Worm (Caenorhabditis elegans) whole organism, young adult: ENCODE results near the gene fbxb-112.

Experiments
- F10E7.11 ChIP-seq: sonication (generic microtip); optimal IDR thresholded peaks from 2 replicates; lab custom pipeline; 2017; ENCODE audit warnings: mild to moderate bottlenecking, missing genetic modification characterization, moderate library complexity, missing compliant biosample characterization
- F23B12.7 ChIP-seq: sonication (generic microtip); optimal IDR thresholded peaks from 2 replicates; lab custom pipeline; 2017; ENCODE audit warnings: missing genetic modification characterization, mild to moderate bottlenecking, missing compliant biosample characterization, antibody characterized with exemption, moderate library complexity; ENCODE audit not compliant: insufficient read depth
- F49E8.2 ChIP-seq: sonication (generic microtip); optimal IDR thresholded peaks from 3 replicates; lab custom pipeline; 2017; ENCODE audit warnings: missing genetic modification characterization, mild to moderate bottlenecking, missing compliant biosample characterization, antibody characterized with exemption, moderate library complexity; ENCODE audit not compliant: insufficient read depth
- T07F8.4 ChIP-seq: sonication (generic microtip); optimal IDR thresholded peaks from 2 replicates; lab custom pipeline; 2016; ENCODE audit warnings: mild to moderate bottlenecking, missing genetic modification characterization, moderate library complexity, missing compliant biosample characterization
- Y53F4B.3 ChIP-seq: fragments of 200-800 bp; sonication (Bioruptor generic); IDR thresholded peaks from 2 replicates; pipeline ENCODE4 v1.3.6; 2022; ENCODE audit warnings: missing genetic modification reagents, missing genetic modification characterization, missing compliant biosample characterization
- Y53G8AR.9 ChIP-seq: fragments of 200-800 bp; sonication (Bioruptor generic); conservative IDR thresholded peaks from 2 replicates; pipeline ENCODE4 v1.3.6; 2022; ENCODE audit warnings: missing genetic modification reagents, missing genetic modification characterization, missing compliant biosample characterization
- Y67H2A.10 ChIP-seq: fragments of 200-800 bp; sonication (Bioruptor generic); conservative IDR thresholded peaks from 2 replicates; pipeline ENCODE4 v1.3.6; 2022; ENCODE audit warnings: missing genetic modification reagents, missing genetic modification characterization, missing compliant biosample characterization
- akir-1 ChIP-seq: fragments of 200-800 bp; sonication (Bioruptor generic); optimal IDR thresholded peaks from 2 replicates; lab custom pipeline; 2018; ENCODE audit warnings: mild to moderate bottlenecking, missing genetic modification characterization, moderate library complexity, missing compliant biosample characterization
- ama-1 ChIP-seq, 3 experiments: fragments of 150-350 bp in 1 of 3; sonication (generic microtip) in 2 of 3; optimal IDR thresholded peaks; 2 replicates each; lab custom pipeline; 2014 to 2018; ENCODE audit warnings: missing biosample characterization in 2 of 3, missing genetic modification characterization in 2 of 3, missing genetic modification reagents in 2 of 3
- aptf-3 ChIP-seq: fragments of 200-800 bp; sonication (Bioruptor generic); IDR thresholded peaks from 2 replicates; pipeline ENCODE4 v1.3.6; 2022; ENCODE audit warnings: missing genetic modification characterization, missing compliant biosample characterization
- attf-3 ChIP-seq: fragments of 200-800 bp; sonication (Bioruptor generic); conservative IDR thresholded peaks from 2 replicates; pipeline ENCODE4 v1.3.6; 2022; ENCODE audit warnings: missing genetic modification reagents, missing genetic modification characterization, missing compliant biosample characterization
- attf-5 ChIP-seq: fragments of 200-800 bp; sonication (Bioruptor generic); optimal IDR thresholded peaks from 2 replicates; lab custom pipeline; 2018; ENCODE audit warnings: mild to moderate bottlenecking, missing genetic modification characterization, missing compliant biosample characterization
- cebp-2 ChIP-seq: fragments of 200-800 bp; sonication (Bioruptor generic); IDR thresholded peaks from 2 replicates; pipeline ENCODE4 v1.3.6; 2022; ENCODE audit warnings: missing genetic modification characterization, missing compliant biosample characterization
- ceh-40 ChIP-seq: fragments of 200-800 bp; sonication (Bioruptor generic); IDR thresholded peaks from 2 replicates; pipeline ENCODE4 v1.3.6; 2022; ENCODE audit warnings: missing genetic modification characterization, missing compliant biosample characterization
- ceh-58 ChIP-seq: fragments of 200-800 bp; sonication (Bioruptor generic); IDR thresholded peaks from 2 replicates; pipeline ENCODE4 v1.3.6; 2022; ENCODE audit warnings: missing genetic modification characterization, missing compliant biosample characterization
- chd-7 ChIP-seq: sonication (generic microtip); optimal IDR thresholded peaks from 2 replicates; lab custom pipeline; 2016; ENCODE audit warnings: mild to moderate bottlenecking, missing genetic modification characterization, moderate library complexity, missing compliant biosample characterization
- die-1 ChIP-seq: sonication (generic microtip); optimal IDR thresholded peaks from 2 replicates; lab custom pipeline; 2016; ENCODE audit warnings: missing genotype, mild to moderate bottlenecking, missing genetic modification characterization, missing compliant biosample characterization
- dpl-1 ChIP-seq: fragments of 150-350 bp; optimal IDR thresholded peaks from 2 replicates; lab custom pipeline; 2014; ENCODE audit warnings: missing biosample characterization, missing genetic modification reagents, missing genetic modification characterization
- egl-44 ChIP-seq: fragments of 200-800 bp; sonication (Bioruptor generic); IDR thresholded peaks from 2 replicates; pipeline ENCODE4 v1.3.6; 2022; ENCODE audit warnings: missing genetic modification reagents, missing genetic modification characterization, missing compliant biosample characterization
- ekl-4 ChIP-seq: fragments of 200-800 bp; sonication (Bioruptor generic); IDR thresholded peaks from 2 replicates; pipeline ENCODE4 v1.3.6; 2022; ENCODE audit warnings: missing genetic modification reagents, missing genetic modification characterization, missing compliant biosample characterization
- ets-4 ChIP-seq: fragments of 200-800 bp; sonication (Bioruptor generic); optimal IDR thresholded peaks from 2 replicates; lab custom pipeline; 2018; ENCODE audit warnings: mild to moderate bottlenecking, missing genetic modification characterization, missing compliant biosample characterization
- gei-17 ChIP-seq: fragments of 200-800 bp; sonication (Bioruptor generic); optimal IDR thresholded peaks from 2 replicates; lab custom pipeline; 2018; ENCODE audit warnings: mild to moderate bottlenecking, missing genetic modification characterization, missing compliant biosample characterization
- him-1 ChIP-seq: sonication (generic microtip); optimal IDR thresholded peaks from 2 replicates; lab custom pipeline; 2016; ENCODE audit warnings: missing genotype, missing genetic modification reagents, missing genetic modification characterization, missing compliant biosample characterization
- hlh-26 ChIP-seq: fragments of 200-800 bp; sonication (Bioruptor generic); conservative IDR thresholded peaks from 2 replicates; pipeline ENCODE4 v1.3.6; 2022; ENCODE audit warnings: missing genetic modification reagents, missing genetic modification characterization, missing compliant biosample characterization
- hmg-20 ChIP-seq: fragments of 200-800 bp; sonication (Bioruptor generic); IDR thresholded peaks from 2 replicates; pipeline ENCODE4 v1.3.6; 2022; ENCODE audit warnings: missing genetic modification reagents, missing genetic modification characterization, missing compliant biosample characterization
- hsf-1 ChIP-seq: fragments of 200-800 bp; sonication (Bioruptor generic); IDR thresholded peaks from 2 replicates; pipeline ENCODE4 v1.3.6; 2022; ENCODE audit warnings: missing genetic modification reagents, missing genetic modification characterization, missing compliant biosample characterization
- let-526 ChIP-seq: fragments of 200-800 bp; sonication (Bioruptor generic); IDR thresholded peaks from 2 replicates; pipeline ENCODE4 v1.3.6; 2022; ENCODE audit warnings: missing genetic modification reagents, missing genetic modification characterization, missing compliant biosample characterization
- let-607 ChIP-seq, 2 experiments: fragments of 200-800 bp in 1 of 2; sonication (Bioruptor generic) in 1 of 2; sonication (generic microtip) in 1 of 2; optimal IDR thresholded peaks; 2 replicates each; lab custom pipeline; 2016 to 2018; ENCODE audit warnings: mild to moderate bottlenecking in 2 of 2, missing compliant biosample characterization in 2 of 2, missing genetic modification characterization in 2 of 2, moderate library complexity in 2 of 2, missing genotype in 1 of 2
- lin-26 ChIP-seq: fragments of 200-800 bp; sonication (Bioruptor generic); IDR thresholded peaks from 2 replicates; pipeline ENCODE4 v1.3.6; 2022; ENCODE audit warnings: missing genetic modification reagents, missing genetic modification characterization, missing compliant biosample characterization
- lin-40 ChIP-seq: sonication (generic microtip); optimal IDR thresholded peaks from 2 replicates; lab custom pipeline; 2016; ENCODE audit warnings: missing genetic modification characterization, mild to moderate bottlenecking, missing compliant biosample characterization, missing genotype, missing genetic modification reagents
- lsy-27 ChIP-seq: sonication (generic microtip); optimal IDR thresholded peaks from 2 replicates; lab custom pipeline; 2017; ENCODE audit warnings: missing genetic modification characterization, mild to moderate bottlenecking, missing compliant biosample characterization, antibody characterized with exemption, missing genotype, borderline replicate concordance; ENCODE audit not compliant: insufficient read depth
- madf-6 ChIP-seq: fragments of 200-800 bp; sonication (Bioruptor generic); IDR thresholded peaks from 2 replicates; pipeline ENCODE4 v1.3.6; 2022; ENCODE audit warnings: missing genetic modification reagents, missing genetic modification characterization, missing compliant biosample characterization
- mes-4 ChIP-seq: sonication (generic microtip); optimal IDR thresholded peaks from 2 replicates; lab custom pipeline; 2016; ENCODE audit warnings: missing genotype, missing genetic modification characterization, missing compliant biosample characterization
- mxl-1 ChIP-seq: sonication (generic microtip); optimal IDR thresholded peaks from 2 replicates; lab custom pipeline; 2016; ENCODE audit warnings: missing genetic modification characterization, missing compliant biosample characterization
- nfya-1 ChIP-seq: sonication (generic microtip); optimal IDR thresholded peaks from 2 replicates; lab custom pipeline; 2017; ENCODE audit warnings: antibody characterized with exemption, missing compliant biosample characterization, missing genetic modification characterization, borderline replicate concordance; ENCODE audit not compliant: insufficient read depth
- nfya-2 ChIP-seq: fragments of 200-800 bp; sonication (Bioruptor generic); IDR thresholded peaks from 2 replicates; pipeline ENCODE4 v1.3.6; 2022; ENCODE audit warnings: missing genetic modification reagents, missing genetic modification characterization, missing compliant biosample characterization
- nhr-90 ChIP-seq: sonication (generic microtip); optimal IDR thresholded peaks from 2 replicates; lab custom pipeline; 2016; ENCODE audit warnings: missing genotype, mild to moderate bottlenecking, missing genetic modification characterization, missing compliant biosample characterization
- sdz-38 ChIP-seq: sonication (generic microtip); optimal IDR thresholded peaks from 2 replicates; lab custom pipeline; 2016; ENCODE audit warnings: missing genotype, missing genetic modification characterization, missing compliant biosample characterization
- snpc-1.3 ChIP-seq: sonication (generic microtip); optimal IDR thresholded peaks from 2 replicates; lab custom pipeline; 2017; ENCODE audit warnings: missing genetic modification characterization, mild to moderate bottlenecking, missing compliant biosample characterization, antibody characterized with exemption, moderate library complexity, missing genotype, missing genetic modification reagents; ENCODE audit not compliant: insufficient read depth
- sptf-2 ChIP-seq: fragments of 200-800 bp; sonication (Bioruptor generic); optimal IDR thresholded peaks from 2 replicates; lab custom pipeline; 2018; ENCODE audit warnings: mild to moderate bottlenecking, missing genetic modification characterization, missing compliant biosample characterization
- tbp1 ChIP-seq: fragments of 200-800 bp; sonication (Bioruptor generic); optimal IDR thresholded peaks from 2 replicates; lab custom pipeline; 2018; ENCODE audit warnings: mild to moderate bottlenecking, missing genetic modification characterization, missing compliant biosample characterization
- tlf-1 ChIP-seq: fragments of 200-800 bp; sonication (Bioruptor generic); optimal IDR thresholded peaks from 2 replicates; lab custom pipeline; 2018; ENCODE audit warnings: mild to moderate bottlenecking, missing genetic modification characterization, missing compliant biosample characterization
- zfh-2 ChIP-seq: fragments of 200-800 bp; sonication (Bioruptor generic); conservative IDR thresholded peaks from 2 replicates; pipeline ENCODE4 v1.3.6; 2022; ENCODE audit warnings: missing genetic modification reagents, missing genetic modification characterization, missing compliant biosample characterization
- ztf-3 ChIP-seq: fragments of 200-800 bp; sonication (Bioruptor generic); optimal IDR thresholded peaks from 2 replicates; lab custom pipeline; 2018; ENCODE audit warnings: mild to moderate bottlenecking, missing genetic modification characterization, missing compliant biosample characterization
- ztf-6 ChIP-seq: fragments of 200-800 bp; sonication (Bioruptor generic); IDR thresholded peaks from 2 replicates; pipeline ENCODE4 v1.3.6; 2022; ENCODE audit warnings: missing genetic modification reagents, missing genetic modification characterization, missing compliant biosample characterization

Gene fbxb-112

DNA sequence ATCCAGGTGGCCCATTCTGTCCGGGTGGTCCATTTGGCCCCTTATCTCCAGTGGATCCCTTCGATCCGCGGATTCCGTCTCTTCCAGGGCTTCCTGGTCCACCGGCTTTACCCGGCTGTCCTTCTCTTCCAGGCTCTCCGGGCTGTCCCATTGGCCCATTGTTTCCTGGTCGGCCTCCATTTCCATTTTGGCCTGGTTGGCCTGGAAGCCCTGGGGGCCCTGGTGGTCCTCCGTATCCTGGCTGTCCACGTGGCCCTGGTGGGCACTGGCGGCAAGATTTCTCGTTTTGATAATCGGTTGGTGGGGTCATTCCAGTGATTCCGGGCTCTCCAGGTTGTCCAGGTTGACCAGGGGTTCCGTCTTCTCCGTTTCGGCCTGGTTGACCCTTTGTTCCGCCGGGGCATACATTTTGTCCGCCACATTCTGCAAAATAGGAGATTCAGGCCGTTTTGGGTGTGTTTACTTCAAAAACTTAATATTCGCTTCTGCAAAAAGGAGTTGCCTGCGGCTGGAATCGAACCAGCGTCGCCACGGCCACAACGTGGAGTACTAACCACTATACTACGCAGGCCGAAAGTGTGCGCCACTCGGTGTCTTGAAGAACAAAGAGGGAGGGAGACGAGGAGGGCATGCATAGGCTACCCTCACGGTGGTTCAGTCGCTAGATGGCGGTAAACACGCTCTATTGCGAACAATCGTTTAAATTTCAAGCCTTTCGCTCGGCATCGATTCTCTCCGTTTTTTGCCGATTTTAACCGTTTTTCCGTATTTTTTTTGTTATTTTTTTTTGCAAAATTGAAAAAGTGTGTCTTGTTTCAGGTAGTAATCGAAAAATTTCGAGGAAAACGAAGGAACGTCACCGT lies 30.3 kb downstream of the fbxb-112 start, which contains the start of gene W09G10.9 (continued):
- peak; percentile 71 for TF ChIP-seq attf-5 (GFP tag; lab: Kevin White, UChicago)
- TF ChIP-seq F23B12.7, result peak; percentile 57
- TF ChIP-seq dpl-1 (GFP tag; lab: Kevin White, UChicago), result no peak
- no peak for TF ChIP-seq nfya-2 (GFP tag; lab: Robert Waterston, UW)
- peak; percentile 36; the same call in 1 of the 2 replicates for TF ChIP-seq ceh-40 (GFP tag; lab: Robert Waterston, UW)
- peak; percentile 44 for TF ChIP-seq nhr-90 (tag; lab: Kevin White, UChicago)
- TF ChIP-seq snpc-1.3 (tag; lab: Kevin White, UChicago), result peak; percentile 52
- no peak for TF ChIP-seq cebp-2
- TF ChIP-seq lin-26 (GFP tag; lab: Robert Waterston, UW), result peak; percentile 81
- no peak for TF ChIP-seq F10E7.11 (tag; lab: Kevin White, UChicago)
- no peak for TF ChIP-seq him-1 (tag; lab: Kevin White, UChicago)
- no peak for TF ChIP-seq gei-17 (GFP tag; lab: Kevin White, UChicago)
- 0 out of 2 replicates have a peak, but pooled peaks have one; percentile 56 for TF ChIP-seq ztf-6
- no peak for TF ChIP-seq Y53G8AR.9
- no peak for TF ChIP-seq Y67H2A.10 (GFP tag; lab: Robert Waterston, UW)
- no peak for TF ChIP-seq tlf-1 (GFP tag; lab: Kevin White, UChicago)
- peak; percentile 82 for TF ChIP-seq zfh-2 (GFP tag; lab: Robert Waterston, UW)
- no peak for TF ChIP-seq ztf-3 (GFP tag; lab: Kevin White, UChicago)
- peak; percentile 31 for TF ChIP-seq die-1 (tag; lab: Kevin White, UChicago)
- TF ChIP-seq madf-6, result peak; percentile 73
- TF ChIP-seq attf-3 (GFP tag; lab: Robert Waterston, UW), result peak; percentile 72
- no peak for TF ChIP-seq mxl-1 (tag; lab: Kevin White, UChicago)
- TF ChIP-seq F49E8.2 (tag; lab: Kevin White, UChicago), result no peak
- no peak for TF ChIP-seq T07F8.4 (tag; lab: Kevin White, UChicago)
- TF ChIP-seq ama-1 (optimal IDR thresholded peaks at IDR 0.05; lab: Kevin White, UChicago), result no peak
- peak in 1 of 2 experiments; percentile 44 for TF ChIP-seq ama-1 (GFP tag; optimal IDR thresholded peaks at IDR 0.05; lab: Kevin White, UChicago)
- TF ChIP-seq sptf-2 (GFP tag; lab: Kevin White, UChicago), result no peak
- TF ChIP-seq nfya-1 (tag; lab: Kevin White, UChicago), result no peak
- no peak for TF ChIP-seq aptf-3 (GFP tag; lab: Robert Waterston, UW)
- peak; percentile 14 for TF ChIP-seq chd-7 (tag; lab: Kevin White, UChicago)
- peak; percentile 75 for TF ChIP-seq ekl-4 (GFP tag; lab: Robert Waterston, UW)
- peak; percentile 58; the same call in 1 of the 2 replicates for TF ChIP-seq let-526 (GFP tag; lab: Robert Waterston, UW)
- TF ChIP-seq ceh-58 (GFP tag; lab: Robert Waterston, UW), result 0 out of 2 replicates have a peak, but pooled peaks have one; percentile 40
- TF ChIP-seq hsf-1 (GFP tag; lab: Robert Waterston, UW), result no peak
- TF ChIP-seq lin-40 (tag; lab: Kevin White, UChicago), result peak; percentile 61
- no peak for TF ChIP-seq mes-4 (tag; lab: Kevin White, UChicago)
- no peak for TF ChIP-seq sdz-38
- peak; percentile 76; the same call in 1 of the 2 replicates for TF ChIP-seq hmg-20 (GFP tag; lab: Robert Waterston, UW)
- TF ChIP-seq let-607 (tag; optimal IDR thresholded peaks at IDR 0.05; lab: Kevin White, UChicago), result no peak
- peak; percentile 90 for TF ChIP-seq tbp1 (GFP tag; lab: Kevin White, UChicago)
- TF ChIP-seq ets-4 (GFP tag; lab: Kevin White, UChicago), result no peak
- TF ChIP-seq Y53F4B.3, result peak; percentile 44; the same call in 1 of the 2 replicates
- no peak for TF ChIP-seq lsy-27 (tag; lab: Kevin White, UChicago)
- no peak for TF ChIP-seq hlh-26
- peak; percentile 81 for TF ChIP-seq egl-44
- TF ChIP-seq akir-1 (GFP tag; lab: Kevin White, UChicago), result no peak
